Fruit fly (Drosophila melanogaster): ENCODE measurements around the gene CG13999.

Gene CG13999

dm6 chr2L:5964211-5964610 is 7.9 kb upstream of the CG13999 start:
- TF ChIP-seq CG7045 (GFP tag; optimal IDR thresholded peaks at IDR 0.05), result no peak
- no peak for TF ChIP-seq toe (GFP tag; optimal IDR thresholded peaks at IDR 0.05)
- TF ChIP-seq CG11617 (GFP tag; optimal IDR thresholded peaks at IDR 0.05), result no peak
- no peak for TF ChIP-seq bab1 (GFP tag; optimal IDR thresholded peaks at IDR 0.05)
- no peak for TF ChIP-seq cnc (optimal IDR thresholded peaks at IDR 0.05)
- TF ChIP-seq kay (GFP tag; ENCODE audit: borderline replicate concordance), result no peak
- no peak for TF ChIP-seq CG5204 (GFP tag; optimal IDR thresholded peaks at IDR 0.05)
- peak; percentile 94 for TF ChIP-seq tj (GFP tag; optimal IDR thresholded peaks at IDR 0.05)
- TF ChIP-seq Mnt (GFP tag; optimal IDR thresholded peaks at IDR 0.05), result no peak

- TF ChIP-seq CG7045 (GFP tag; optimal IDR thresholded peaks at IDR 0.05), result no peak
- TF ChIP-seq CG11617 (GFP tag; optimal IDR thresholded peaks at IDR 0.05), result no peak
- TF ChIP-seq CG14711 (tag; optimal IDR thresholded peaks at IDR 0.05), result no peak
- no peak for TF ChIP-seq CG5204 (GFP tag; optimal IDR thresholded peaks at IDR 0.05)
These were observed 7.0 kb upstream of the CG13999 start for dm6 chr2L:5963251-5963650.

- TF ChIP-seq toe (GFP tag; optimal IDR thresholded peaks at IDR 0.05) (no peak), ovo (GFP tag; optimal IDR thresholded peaks at IDR 0.05) (no peak), CG7045 (GFP tag; optimal IDR thresholded peaks at IDR 0.05) (no peak), CG1620 (GFP tag; optimal IDR thresholded peaks at IDR 0.05) (no peak), CG11617 (GFP tag; optimal IDR thresholded peaks at IDR 0.05) (no peak), CG14711 (tag; optimal IDR thresholded peaks at IDR 0.05) (no peak), tj (GFP tag; optimal IDR thresholded peaks at IDR 0.05) (peak; percentile 93), CG7101 (tag; optimal IDR thresholded peaks at IDR 0.05) (no peak), CG5204 (GFP tag; optimal IDR thresholded peaks at IDR 0.05) (no peak), CG33017 (tag; optimal IDR thresholded peaks at IDR 0.05) (no peak), Mnt (GFP tag; optimal IDR thresholded peaks at IDR 0.05) (no peak), cic (GFP tag; optimal IDR thresholded peaks at IDR 0.05) (no peak), cnc (optimal IDR thresholded peaks at IDR 0.05) (no peak), Crg-1 (GFP tag; optimal IDR thresholded peaks at IDR 0.05) (peak; percentile 0)
These were observed 5.1 kb upstream of the CG13999 start for dm6 chr2L:5961169-5961918.

dm6 chr2L:5959863-5960658 is 3.8 kb upstream of the CG13999 start, which contains the start of gene Vm26Aa:
TSS of gene Vm26Aa (minus strand) at chr2L:5960340.
- TF ChIP-seq tj (GFP tag; optimal IDR thresholded peaks at IDR 0.05), result peak; percentile 98
- no peak for TF ChIP-seq CG14711 (tag; optimal IDR thresholded peaks at IDR 0.05)

- peak; percentile 97 for TF ChIP-seq tj (GFP tag; optimal IDR thresholded peaks at IDR 0.05)
- no peak for TF ChIP-seq CG7045 (GFP tag; optimal IDR thresholded peaks at IDR 0.05)
These were observed 2.4 kb upstream of the CG13999 start, which contains the start of gene Vm26Ac for dm6 chr2L:5958581-5959177. TSS of gene Vm26Ac (minus strand) at chr2L:5958631.

- no peak for TF ChIP-seq cic (GFP tag; optimal IDR thresholded peaks at IDR 0.05)
- no peak for TF ChIP-seq Hr96 (GFP tag; optimal IDR thresholded peaks at IDR 0.05)
- no peak for TF ChIP-seq CG11617 (GFP tag; optimal IDR thresholded peaks at IDR 0.05)
- TF ChIP-seq CG7045 (GFP tag; optimal IDR thresholded peaks at IDR 0.05), result no peak
- TF ChIP-seq toe (GFP tag; optimal IDR thresholded peaks at IDR 0.05), result no peak
- TF ChIP-seq CG14711 (tag; optimal IDR thresholded peaks at IDR 0.05), result no peak
- no peak for TF ChIP-seq CG7101 (tag; optimal IDR thresholded peaks at IDR 0.05)
- TF ChIP-seq tj (GFP tag; optimal IDR thresholded peaks at IDR 0.05), result peak; percentile 99
- no peak for TF ChIP-seq Mnt (GFP tag; optimal IDR thresholded peaks at IDR 0.05)
These were observed 440 bp upstream of the CG13999 start, which contains the start of the genes CG13998 and Vm26Ab for dm6 chr2L:5956706-5957105. TSS of gene CG13998 (minus strand) at chr2L:5956819. TSS of gene Vm26Ab (plus strand) at chr2L:5957004.

dm6 chr2L:5948775-5949526 is 7.3 kb downstream of the CG13999 start, which contains the start of gene CG9044:
TSS of gene CG9044 (plus strand) at chr2L:5949450.
- TF ChIP-seq CG7101 (tag; optimal IDR thresholded peaks at IDR 0.05), result peak; percentile 54
- no peak for TF ChIP-seq toe (GFP tag; optimal IDR thresholded peaks at IDR 0.05)
- TF ChIP-seq bab1 (GFP tag; optimal IDR thresholded peaks at IDR 0.05), result peak; percentile 72
- peak; percentile 51 for TF ChIP-seq Mnt (GFP tag; optimal IDR thresholded peaks at IDR 0.05)
- peak; percentile 34 for TF ChIP-seq cic (GFP tag; optimal IDR thresholded peaks at IDR 0.05)
- no peak for TF ChIP-seq CG12768 (GFP tag; optimal IDR thresholded peaks at IDR 0.05)
- TF ChIP-seq Hr96 (GFP tag; optimal IDR thresholded peaks at IDR 0.05), result no peak
- TF ChIP-seq CG7045 (GFP tag; optimal IDR thresholded peaks at IDR 0.05), result peak; percentile 43
- TF ChIP-seq kay (GFP tag; ENCODE audit: borderline replicate concordance), result no peak
- TF ChIP-seq Clk (GFP tag; optimal IDR thresholded peaks at IDR 0.05), result peak; percentile 11
- TF ChIP-seq CG14711 (tag; optimal IDR thresholded peaks at IDR 0.05), result peak; percentile 51
- TF ChIP-seq CG5204 (GFP tag; optimal IDR thresholded peaks at IDR 0.05), result peak; percentile 72
- TF ChIP-seq cnc (optimal IDR thresholded peaks at IDR 0.05), result no peak
- TF ChIP-seq CG33017 (tag; optimal IDR thresholded peaks at IDR 0.05), result no peak
- peak; percentile 78 for TF ChIP-seq CG1620 (GFP tag; optimal IDR thresholded peaks at IDR 0.05)
- peak; percentile 70 for TF ChIP-seq CG11617 (GFP tag; optimal IDR thresholded peaks at IDR 0.05)
- TF ChIP-seq ovo (GFP tag; optimal IDR thresholded peaks at IDR 0.05), result peak; percentile 32
- peak; percentile 62 for TF ChIP-seq tj (GFP tag; optimal IDR thresholded peaks at IDR 0.05)
- TF ChIP-seq pad (GFP tag; optimal IDR thresholded peaks at IDR 0.05), result peak; percentile 71
- peak; percentile 34 for TF ChIP-seq Crg-1 (GFP tag; optimal IDR thresholded peaks at IDR 0.05)

All from whole organism, adult.